Fruit fly (Drosophila melanogaster): ENCODE measurements around the gene CG15484.
A peak's percentile ranks its signal among the peaks of the same experiment; 100 is the strongest.

The CG15484 gene

DNA sequence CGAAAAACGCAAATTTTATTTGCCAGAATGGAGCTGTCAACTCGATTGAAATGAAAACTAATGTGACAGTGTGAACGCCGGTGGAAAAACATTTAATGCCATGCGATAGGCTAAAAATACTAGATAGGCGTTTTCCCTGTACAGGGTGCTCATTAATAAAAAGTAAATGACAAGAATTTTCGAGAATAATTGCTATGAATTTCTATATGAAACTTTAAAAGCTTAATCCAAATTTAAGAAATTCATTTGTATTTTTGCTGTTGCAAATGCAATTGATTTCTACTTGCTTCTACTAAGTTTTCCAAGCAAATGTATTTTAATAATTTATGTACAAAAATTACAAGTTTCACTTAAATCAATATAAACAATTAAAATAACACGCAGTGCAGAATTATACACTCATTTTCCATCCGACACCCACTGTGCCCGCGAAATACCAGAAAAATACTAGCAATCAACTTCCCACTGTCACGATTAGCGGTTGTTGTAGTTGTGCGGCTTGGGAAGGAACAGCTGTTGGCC lies 14.3 kb upstream of the CG15484 start, which contains the start of gene Pih1D1 (continued):
- TF ChIP-seq croc (GFP tag; conservative IDR thresholded peaks at IDR 0.05): peak; percentile 96
- peak; percentile 66 for TF ChIP-seq CG4360 (GFP tag; IDR thresholded peaks at IDR 0.05)
- peak; percentile 96 for TF ChIP-seq CG15696 (tag; optimal IDR thresholded peaks at IDR 0.05)
- no peak for TF ChIP-seq CG7745 (tag; optimal IDR thresholded peaks at IDR 0.05)
- TF ChIP-seq CG1233 (GFP tag; optimal IDR thresholded peaks at IDR 0.05): peak; percentile 96
- TF ChIP-seq CG3065 (GFP tag; optimal IDR thresholded peaks at IDR 0.05): peak; percentile 76
- TF ChIP-seq dmrt99B (tag; optimal IDR thresholded peaks at IDR 0.05): peak; percentile 94
- TF ChIP-seq ttk (GFP tag; IDR thresholded peaks at IDR 0.05): peak; percentile 94
- TF ChIP-seq HLH3B (GFP tag; IDR thresholded peaks at IDR 0.05): peak; percentile 92
- TF ChIP-seq zf30C (GFP tag; optimal IDR thresholded peaks at IDR 0.05): no peak
- peak; percentile 92 for TF ChIP-seq CG14050 (GFP tag; IDR thresholded peaks at IDR 0.05)
- 0 out of 3 replicates have a peak, but pooled peaks have one; percentile 14 for TF ChIP-seq CG6791 (GFP tag; IDR thresholded peaks at IDR 0.05; ENCODE audit: partially characterized antibody)
- TF ChIP-seq Ravus (GFP tag; IDR thresholded peaks at IDR 0.05): peak; percentile 86
- peak; percentile 93 for TF ChIP-seq CG17359 (tag; optimal IDR thresholded peaks at IDR 0.05)
- peak; percentile 84 for TF ChIP-seq CG3838 (GFP tag; optimal IDR thresholded peaks at IDR 0.05)
- TF ChIP-seq bbx (GFP tag; IDR thresholded peaks at IDR 0.05; ENCODE audit: partially characterized antibody): no peak
- peak; percentile 92 for TF ChIP-seq Ada2b (GFP tag; IDR thresholded peaks at IDR 0.05)
- TF ChIP-seq cato (GFP tag; optimal IDR thresholded peaks at IDR 0.05; ENCODE audit: borderline replicate concordance): peak; percentile 93
- peak; percentile 82 for TF ChIP-seq MBD-R2 (GFP tag; IDR thresholded peaks at IDR 0.05)
- TF ChIP-seq sc (optimal IDR thresholded peaks at IDR 0.05): no peak
- peak; percentile 92 for TF ChIP-seq sc (GFP tag; optimal IDR thresholded peaks at IDR 0.05)
- peak; percentile 96 for TF ChIP-seq sob (GFP tag; IDR thresholded peaks at IDR 0.05)
- TF ChIP-seq CG13775 (GFP tag; optimal IDR thresholded peaks at IDR 0.05): peak; percentile 98
- TF ChIP-seq CG17361 (GFP tag; IDR thresholded peaks at IDR 0.05): peak; percentile 99
- TF ChIP-seq CG12391 (tag; optimal IDR thresholded peaks at IDR 0.05): peak; percentile 97
- peak; percentile 79 for TF ChIP-seq HmgD (GFP tag; optimal IDR thresholded peaks at IDR 0.05)
- peak; percentile 93 for TF ChIP-seq caup (GFP tag; optimal IDR thresholded peaks at IDR 0.05; ENCODE audit: severe bottlenecking)
- peak; percentile 97 for TF ChIP-seq Hr3 (GFP tag; optimal IDR thresholded peaks at IDR 0.05)
- TF ChIP-seq sna (GFP tag; IDR thresholded peaks at IDR 0.05; ENCODE audit: partially characterized antibody): no peak
- peak; percentile 77 for TF ChIP-seq CG5180 (GFP tag; optimal IDR thresholded peaks at IDR 0.05)
- peak; percentile 73 for TF ChIP-seq Elba2 (GFP tag; optimal IDR thresholded peaks at IDR 0.05)
- no peak for TF ChIP-seq hkb (optimal IDR thresholded peaks at IDR 0.05)
- TF ChIP-seq hkb (GFP tag; IDR thresholded peaks at IDR 0.05): peak; percentile 95
- no peak for TF ChIP-seq mld (GFP tag; IDR thresholded peaks at IDR 0.05; ENCODE audit: partially characterized antibody)
- TF ChIP-seq Fer3 (tag; optimal IDR thresholded peaks at IDR 0.05): peak; percentile 95
- TF ChIP-seq CG1529 (GFP tag; optimal IDR thresholded peaks at IDR 0.05): peak; percentile 86
- peak; percentile 85 for TF ChIP-seq tap (tag; optimal IDR thresholded peaks at IDR 0.05)
- peak; percentile 75 for TF ChIP-seq btn (GFP tag; optimal IDR thresholded peaks at IDR 0.05)
- peak; percentile 82 for TF ChIP-seq CG15514 (GFP tag; optimal IDR thresholded peaks at IDR 0.05)
- TF ChIP-seq CG10321 (GFP tag; IDR thresholded peaks at IDR 0.05): peak; percentile 73
- peak; percentile 99 for TF ChIP-seq CG30403 (GFP tag; optimal IDR thresholded peaks at IDR 0.05)
- peak; percentile 91 for TF ChIP-seq shn (GFP tag; optimal IDR thresholded peaks at IDR 0.05)
- peak; percentile 90 for TF ChIP-seq ham (GFP tag; IDR thresholded peaks at IDR 0.05)
- TF ChIP-seq lmd (GFP tag; IDR thresholded peaks at IDR 0.05): peak; percentile 97
- peak; percentile 92 for TF ChIP-seq maf-S (GFP tag; optimal IDR thresholded peaks at IDR 0.05)
- peak; percentile 90 for TF ChIP-seq Awh (GFP tag; IDR thresholded peaks at IDR 0.05)
- TF ChIP-seq Xrp1 (GFP tag; IDR thresholded peaks at IDR 0.05): peak; percentile 97
- peak; percentile 95 for TF ChIP-seq CG11093 (GFP tag; IDR thresholded peaks at IDR 0.05)
- TF ChIP-seq CG7928 (GFP tag; optimal IDR thresholded peaks at IDR 0.05): peak; percentile 72
- peak; percentile 95 for TF ChIP-seq lab (GFP tag; optimal IDR thresholded peaks at IDR 0.05)
- peak; percentile 93 for TF ChIP-seq HmgZ (tag; optimal IDR thresholded peaks at IDR 0.05)

Data from whole organism, embryonic.